Fruit fly (Drosophila melanogaster): Measurements from ENCODE around the gene CG9886.

dm6 chr2L:2462306-2462844 lies 41.7 kb downstream of the CG9886 start:
- no peak for TF ChIP-seq Rel (GFP tag; optimal IDR thresholded peaks at IDR 0.05)
- TF ChIP-seq Rel (tag; optimal IDR thresholded peaks at IDR 0.05): no peak
- no peak for TF ChIP-seq Abd-B (GFP tag; optimal IDR thresholded peaks at IDR 0.05)
- TF ChIP-seq h (GFP tag; optimal IDR thresholded peaks at IDR 0.05): no peak
- TF ChIP-seq Dfd (GFP tag; optimal IDR thresholded peaks at IDR 0.05): no peak
- no peak for TF ChIP-seq fru (GFP tag; optimal IDR thresholded peaks at IDR 0.05)

Measured in whole organism, wandering third instar larva.